Fruit fly (Drosophila melanogaster) whole organism, prepupa: Measurements from ENCODE around the gene Gbs-76A.

Source experiments
- Blimp-1 ChIP-seq: fragments of 200-800 bp; sonication (Bioruptor generic); optimal IDR thresholded peaks from 3 replicates; lab custom pipeline; 2017; ENCODE audit warnings: missing biosample characterization, missing genetic modification characterization, mild to moderate bottlenecking, moderate library complexity, missing genetic modification reagents
- CG10631 ChIP-seq: fragments of 200-800 bp; sonication (Bioruptor generic); optimal IDR thresholded peaks from 2 replicates; lab custom pipeline; 2016; ENCODE audit warnings: missing biosample characterization, missing genetic modification characterization
- CG10669 ChIP-seq: fragments of 200-800 bp; sonication (Bioruptor generic); optimal IDR thresholded peaks from 3 replicates; lab custom pipeline; 2018; ENCODE audit warnings: missing biosample characterization, mild to moderate bottlenecking, missing genetic modification characterization, moderate library complexity
- CG11294 ChIP-seq: fragments of 200-800 bp; sonication (Bioruptor generic); IDR thresholded peaks from 2 replicates; pipeline ENCODE4 v1.3.6; 2022; ENCODE audit warnings: missing biosample characterization, missing genetic modification characterization
- CG11762 ChIP-seq: fragments of 200-800 bp; sonication (Bioruptor generic); optimal IDR thresholded peaks from 3 replicates; lab custom pipeline; 2016; ENCODE audit warnings: missing biosample characterization, missing genetic modification characterization; ENCODE audit not compliant: insufficient read depth
- CG11902 ChIP-seq: fragments of 200-800 bp; sonication (Bioruptor generic); optimal IDR thresholded peaks from 3 replicates; lab custom pipeline; 2016; ENCODE audit warnings: missing biosample characterization, missing genetic modification characterization
- CG15336 ChIP-seq: fragments of 200-800 bp; sonication (Bioruptor generic); IDR thresholded peaks from 2 replicates; pipeline ENCODE4 v1.3.6; 2022; ENCODE audit warnings: missing biosample characterization, missing genetic modification characterization
- CG16779 ChIP-seq: fragments of 200-800 bp; sonication (Bioruptor generic); optimal IDR thresholded peaks from 3 replicates; lab custom pipeline; 2017; ENCODE audit warnings: missing biosample characterization, mild to moderate bottlenecking, missing genetic modification characterization
- CG3032 ChIP-seq: fragments of 200-800 bp; optimal IDR thresholded peaks from 2 replicates; lab custom pipeline; 2019; ENCODE audit warnings: missing biosample characterization, mild to moderate bottlenecking, missing genetic modification characterization, moderate library complexity
- CG4318 ChIP-seq: fragments of 200-800 bp; sonication (Bioruptor generic); optimal IDR thresholded peaks from 3 replicates; lab custom pipeline; 2017; ENCODE audit warnings: missing biosample characterization, mild to moderate bottlenecking, missing genetic modification characterization
- CG6163 ChIP-seq: fragments of 200-800 bp; sonication (Bioruptor generic); IDR thresholded peaks from 3 replicates; pipeline ENCODE4 v1.3.6; 2022; ENCODE audit warnings: missing biosample characterization, missing genetic modification characterization
- CG6276 ChIP-seq: fragments of 200-800 bp; sonication (Bioruptor generic); optimal IDR thresholded peaks from 2 replicates; lab custom pipeline; 2017; ENCODE audit warnings: missing biosample characterization, mild to moderate bottlenecking, missing genetic modification characterization
- CG6792 ChIP-seq: fragments of 200-800 bp; sonication (Bioruptor generic); optimal IDR thresholded peaks from 3 replicates; lab custom pipeline; 2016; ENCODE audit warnings: missing biosample characterization, missing genetic modification characterization
- CG6808 ChIP-seq: fragments of 200-800 bp; sonication (Bioruptor generic); optimal IDR thresholded peaks from 3 replicates; lab custom pipeline; 2017; ENCODE audit warnings: missing biosample characterization, missing genetic modification characterization, mild to moderate bottlenecking, moderate library complexity, missing genetic modification reagents
- CG6854 ChIP-seq: fragments of 200-800 bp; sonication (Bioruptor generic); optimal IDR thresholded peaks from 2 replicates; lab custom pipeline; 2017; ENCODE audit warnings: missing biosample characterization, mild to moderate bottlenecking, missing genetic modification characterization
- CG7368 ChIP-seq: fragments of 200-800 bp; sonication (Bioruptor generic); optimal IDR thresholded peaks from 3 replicates; lab custom pipeline; 2016; ENCODE audit warnings: missing biosample characterization, missing genetic modification characterization
- CG8119 ChIP-seq: fragments of 200-800 bp; sonication (Bioruptor generic); IDR thresholded peaks from 3 replicates; pipeline ENCODE4 v1.3.6; 2022; ENCODE audit warnings: missing biosample characterization, missing genetic modification characterization
- CG8319 ChIP-seq: fragments of 200-800 bp; sonication (Bioruptor generic); optimal IDR thresholded peaks from 3 replicates; lab custom pipeline; 2016; ENCODE audit warnings: missing biosample characterization, missing genetic modification characterization
- CG8632 ChIP-seq: fragments of 200-800 bp; sonication (Bioruptor generic); optimal IDR thresholded peaks from 3 replicates; lab custom pipeline; 2016; ENCODE audit warnings: missing biosample characterization, missing genetic modification characterization
- Eip75B ChIP-seq: fragments of 200-800 bp; sonication (Bioruptor generic); optimal IDR thresholded peaks from 3 replicates; lab custom pipeline; 2016; ENCODE audit warnings: missing biosample characterization, missing genetic modification characterization
- Eip93F ChIP-seq: fragments of 200-800 bp; sonication (Bioruptor generic); optimal IDR thresholded peaks from 2 replicates; lab custom pipeline; 2016; ENCODE audit warnings: missing biosample characterization, mild to moderate bottlenecking, missing genetic modification characterization
- Ets21C ChIP-seq: fragments of 200-800 bp; sonication (Bioruptor generic); optimal IDR thresholded peaks from 3 replicates; lab custom pipeline; 2016; ENCODE audit warnings: missing biosample characterization, missing genetic modification characterization
- Ets96B ChIP-seq: fragments of 200-800 bp; optimal IDR thresholded peaks from 2 replicates; lab custom pipeline; 2019; ENCODE audit warnings: missing biosample characterization, mild to moderate bottlenecking, missing genetic modification characterization, moderate library complexity
- Gug ChIP-seq: fragments of 200-800 bp; sonication (Bioruptor generic); IDR thresholded peaks from 2 replicates; pipeline ENCODE4 v1.3.6; 2022; ENCODE audit warnings: missing biosample characterization, missing genetic modification characterization
- Hr38 ChIP-seq: sonication (Bioruptor generic); optimal IDR thresholded peaks from 2 replicates; lab custom pipeline; 2016; ENCODE audit warnings: missing biosample characterization, missing genetic modification characterization
- Hr39 ChIP-seq: fragments of 200-800 bp; sonication (Bioruptor generic); optimal IDR thresholded peaks from 2 replicates; lab custom pipeline; 2016; ENCODE audit warnings: missing biosample characterization, missing genetic modification characterization
- Hr4 ChIP-seq: fragments of 200-800 bp; sonication (Bioruptor generic); optimal IDR thresholded peaks from 3 replicates; lab custom pipeline; 2016; ENCODE audit warnings: missing biosample characterization, missing genetic modification characterization
- Met ChIP-seq: fragments of 200-800 bp; sonication (Bioruptor generic); optimal IDR thresholded peaks from 3 replicates; lab custom pipeline; 2016; ENCODE audit warnings: missing biosample characterization, missing genetic modification characterization
- OdsH ChIP-seq: fragments of 200-800 bp; sonication (Bioruptor generic); optimal IDR thresholded peaks from 3 replicates; lab custom pipeline; 2016; ENCODE audit warnings: missing biosample characterization, missing genetic modification characterization
- Smox ChIP-seq: fragments of 200-800 bp; sonication (Bioruptor generic); optimal IDR thresholded peaks from 3 replicates; lab custom pipeline; 2016; ENCODE audit warnings: missing biosample characterization, missing genetic modification characterization
- Sox102F ChIP-seq: fragments of 200-800 bp; sonication (Bioruptor generic); optimal IDR thresholded peaks from 2 replicates; lab custom pipeline; 2016; ENCODE audit warnings: missing biosample characterization, mild to moderate bottlenecking, missing genetic modification characterization
- acj6 ChIP-seq: fragments of 200-800 bp; sonication (Bioruptor generic); optimal IDR thresholded peaks from 3 replicates; lab custom pipeline; 2016; ENCODE audit warnings: missing biosample characterization, missing genetic modification characterization
- cyc ChIP-seq: fragments of 200-800 bp; sonication (Bioruptor generic); optimal IDR thresholded peaks from 3 replicates; lab custom pipeline; 2016; ENCODE audit warnings: missing biosample characterization, missing genetic modification characterization
- dac ChIP-seq: fragments of 200-800 bp; sonication (Bioruptor generic); optimal IDR thresholded peaks from 2 replicates; lab custom pipeline; 2017; ENCODE audit warnings: missing biosample characterization, mild to moderate bottlenecking, missing genetic modification characterization
- dsx ChIP-seq: fragments of 200-800 bp; optimal IDR thresholded peaks from 3 replicates; lab custom pipeline; 2019; ENCODE audit warnings: missing biosample characterization, mild to moderate bottlenecking, missing genetic modification characterization, moderate library complexity; ENCODE audit not compliant: poor library complexity, severe bottlenecking
- eg ChIP-seq: fragments of 200-800 bp; sonication (Bioruptor generic); IDR thresholded peaks from 3 replicates; pipeline ENCODE4 v1.3.6; 2022; ENCODE audit warnings: missing biosample characterization, missing genetic modification characterization
- fd59A ChIP-seq: fragments of 200-800 bp; sonication (Bioruptor generic); optimal IDR thresholded peaks from 2 replicates; lab custom pipeline; 2017; ENCODE audit warnings: missing biosample characterization, mild to moderate bottlenecking, missing genetic modification characterization, missing genetic modification reagents
- fd85E ChIP-seq: fragments of 200-800 bp; sonication (Bioruptor generic); optimal IDR thresholded peaks from 3 replicates; lab custom pipeline; 2016; ENCODE audit warnings: missing biosample characterization, missing genetic modification characterization
- fkh ChIP-seq: fragments of 200-800 bp; sonication (Bioruptor generic); optimal IDR thresholded peaks from 3 replicates; lab custom pipeline; 2017; ENCODE audit warnings: missing biosample characterization, mild to moderate bottlenecking, missing genetic modification characterization, moderate library complexity
- lz ChIP-seq: fragments of 200-800 bp; sonication (Bioruptor generic); optimal IDR thresholded peaks from 3 replicates; lab custom pipeline; 2016; ENCODE audit warnings: missing biosample characterization, missing genetic modification characterization
- net ChIP-seq: fragments of 200-800 bp; sonication (Bioruptor generic); optimal IDR thresholded peaks from 3 replicates; lab custom pipeline; 2016; ENCODE audit warnings: missing biosample characterization, missing genetic modification characterization
- pdm3 ChIP-seq: fragments of 200-800 bp; sonication (Bioruptor generic); optimal IDR thresholded peaks from 3 replicates; lab custom pipeline; 2016; ENCODE audit warnings: missing biosample characterization, missing genetic modification characterization
- salr ChIP-seq, 2 experiments: fragments of 200-800 bp; sonication (Bioruptor generic); optimal IDR thresholded peaks; 3 replicates each; lab custom pipeline; 2016 to 2018; ENCODE audit warnings: missing biosample characterization in 2 of 2, missing genetic modification characterization in 2 of 2, mild to moderate bottlenecking in 1 of 2
- spab ChIP-seq: fragments of 200-800 bp; sonication (Bioruptor generic); optimal IDR thresholded peaks from 2 replicates; lab custom pipeline; 2017; ENCODE audit warnings: missing biosample characterization, mild to moderate bottlenecking, missing genetic modification characterization, missing genetic modification reagents
- topi ChIP-seq: fragments of 200-800 bp; sonication (Bioruptor generic); optimal IDR thresholded peaks from 3 replicates; lab custom pipeline; 2016; ENCODE audit warnings: missing biosample characterization, missing genetic modification characterization
- vri ChIP-seq: fragments of 200-800 bp; sonication (Bioruptor generic); optimal IDR thresholded peaks from 3 replicates; lab custom pipeline; 2016; ENCODE audit warnings: missing biosample characterization, mild to moderate bottlenecking, missing genetic modification characterization

Gbs-76A gene

dm6 chr3L:19264141-19264487 is 28.5 kb downstream of the Gbs-76A start, which contains the start of gene Max (continued):
- TF ChIP-seq dac (GFP tag; lab: Kevin White, UChicago), result peak; percentile 1
- peak; percentile 53 for TF ChIP-seq CG10669 (GFP tag; lab: Kevin White, UChicago)
- peak; percentile 41 for TF ChIP-seq Smox (GFP tag; lab: Kevin White, UChicago)
- peak in 1 of 2 experiments; percentile 32 for TF ChIP-seq salr (GFP tag; optimal IDR thresholded peaks at IDR 0.05; lab: Kevin White, UChicago)
- peak; percentile 13 for TF ChIP-seq CG16779
- peak; percentile 6 for TF ChIP-seq CG11762
- TF ChIP-seq vri (GFP tag; lab: Kevin White, UChicago), result no peak
- peak; percentile 31; the same call in 1 of the 3 replicates for TF ChIP-seq CG8119
- TF ChIP-seq CG10631, result peak; percentile 65
- peak; percentile 42 for TF ChIP-seq lz (GFP tag; lab: Kevin White, UChicago)
- peak; percentile 48 for TF ChIP-seq CG7368
- TF ChIP-seq net (GFP tag; lab: Kevin White, UChicago), result peak; percentile 43
- TF ChIP-seq Hr39 (GFP tag; lab: Kevin White, UChicago), result peak; percentile 36
- TF ChIP-seq dsx (GFP tag; lab: Kevin White, UChicago), result peak; percentile 60
- peak; percentile 4 for TF ChIP-seq CG4318 (GFP tag; lab: Kevin White, UChicago)
- peak; percentile 58 for TF ChIP-seq Hr4 (GFP tag; lab: Kevin White, UChicago)
- TF ChIP-seq CG11902, result peak; percentile 31
- peak; percentile 100 for TF ChIP-seq CG8319 (GFP tag; lab: Kevin White, UChicago)

dm6 chr3L:19263480-19264140 is 29.0 kb downstream of the Gbs-76A start, which contains the start of the genes CG42374 and Mettl5:
Gene CG42374, plus strand, starts transcription at chr3L:19263766.
Gene Mettl5, plus strand, starts transcription at chr3L:19263766.
- no peak for TF ChIP-seq Blimp-1
- peak; percentile 38 for TF ChIP-seq acj6 (GFP tag; lab: Kevin White, UChicago)
- no peak for TF ChIP-seq CG7368
- TF ChIP-seq CG6808 (GFP tag; lab: Kevin White, UChicago), result no peak
- peak; percentile 44 for TF ChIP-seq fkh (GFP tag; lab: Kevin White, UChicago)
- no peak for TF ChIP-seq spab (GFP tag; lab: Kevin White, UChicago)
- TF ChIP-seq CG15336 (GFP tag; lab: Robert Waterston, UW), result peak; percentile 69
- no peak for TF ChIP-seq Hr38 (GFP tag; lab: Kevin White, UChicago)
- TF ChIP-seq eg (GFP tag; lab: Robert Waterston, UW), result peak; percentile 81
- peak; percentile 32; the same call in 1 of the 3 replicates for TF ChIP-seq CG6163 (GFP tag; lab: Robert Waterston, UW)
- no peak for TF ChIP-seq Eip75B
- TF ChIP-seq CG6276 (GFP tag; lab: Kevin White, UChicago), result peak; percentile 27
- TF ChIP-seq Met (GFP tag; lab: Kevin White, UChicago), result peak; percentile 50
- no peak for TF ChIP-seq Hr39 (GFP tag; lab: Kevin White, UChicago)
- no peak for TF ChIP-seq CG11902
- peak; percentile 26 for TF ChIP-seq Ets96B
- TF ChIP-seq Eip93F (GFP tag; lab: Kevin White, UChicago), result no peak
- TF ChIP-seq Gug (GFP tag; lab: Robert Waterston, UW), result no peak; the same call in 1 of the 2 replicates
- peak; percentile 12 for TF ChIP-seq CG8632 (GFP tag; lab: Kevin White, UChicago)
- TF ChIP-seq topi (GFP tag; lab: Kevin White, UChicago), result peak; percentile 13
- TF ChIP-seq Ets21C (GFP tag; lab: Kevin White, UChicago), result no peak
- peak; percentile 66 for TF ChIP-seq vri (GFP tag; lab: Kevin White, UChicago)
- no peak for TF ChIP-seq CG6854 (GFP tag; lab: Kevin White, UChicago)
- peak; percentile 47 for TF ChIP-seq net (GFP tag; lab: Kevin White, UChicago)
- TF ChIP-seq dsx (GFP tag; lab: Kevin White, UChicago), result no peak
- no peak for TF ChIP-seq CG11762
- TF ChIP-seq CG11294, result 0 out of 2 replicates have a peak, but pooled peaks have one; percentile 24
- TF ChIP-seq CG3032 (tag; lab: Kevin White, UChicago), result peak; percentile 41
- TF ChIP-seq fd85E (GFP tag; lab: Kevin White, UChicago), result no peak
- peak; percentile 5 for TF ChIP-seq lz (GFP tag; lab: Kevin White, UChicago)
- TF ChIP-seq CG10669 (GFP tag; lab: Kevin White, UChicago), result peak; percentile 50
- peak; percentile 10 for TF ChIP-seq OdsH (GFP tag; lab: Kevin White, UChicago)
- TF ChIP-seq CG16779, result no peak
- no peak for TF ChIP-seq cyc (GFP tag; lab: Kevin White, UChicago)
- TF ChIP-seq salr (GFP tag; optimal IDR thresholded peaks at IDR 0.05; lab: Kevin White, UChicago), result no peak
- TF ChIP-seq fd59A (GFP tag; lab: Kevin White, UChicago), result no peak
- TF ChIP-seq Smox (GFP tag; lab: Kevin White, UChicago), result peak; percentile 28
- TF ChIP-seq CG8119, result peak; percentile 67; the same call in 2 of the 3 replicates
- TF ChIP-seq CG6792 (GFP tag; lab: Kevin White, UChicago), result peak; percentile 28
- peak; percentile 23 for TF ChIP-seq Sox102F
- peak; percentile 19 for TF ChIP-seq pdm3 (GFP tag; lab: Kevin White, UChicago)
